Worm (Caenorhabditis elegans) whole organism, L1 larva: Measurements from ENCODE around the gene num-1.

Experiments
- C34B4.2 ChIP-seq: sonication (generic microtip); optimal IDR thresholded peaks from 2 replicates; lab custom pipeline; 2017; ENCODE audit warnings: mild to moderate bottlenecking, missing genetic modification characterization, missing compliant biosample characterization
- F16B12.6 ChIP-seq: fragments of 150-350 bp; optimal IDR thresholded peaks from 2 replicates; lab custom pipeline; 2014; ENCODE audit warnings: missing biosample characterization, missing genetic modification characterization
- Y116A8C.19 ChIP-seq: sonication (generic microtip); optimal IDR thresholded peaks from 2 replicates; lab custom pipeline; 2016; ENCODE audit warnings: missing compliant biosample characterization, missing genetic modification characterization, borderline replicate concordance
- aha-1 ChIP-seq: fragments of 150-350 bp; optimal IDR thresholded peaks from 2 replicates; lab custom pipeline; 2014; ENCODE audit warnings: missing biosample characterization, missing genetic modification characterization
- aly-2 ChIP-seq: fragments of 150-350 bp; optimal IDR thresholded peaks from 2 replicates; lab custom pipeline; 2014; ENCODE audit warnings: missing biosample characterization, missing genetic modification characterization
- blmp-1 ChIP-seq: fragments of 150-350 bp; optimal IDR thresholded peaks from 2 replicates; lab custom pipeline; 2014; ENCODE audit warnings: missing biosample characterization, missing genetic modification characterization
- ceh-63 ChIP-seq: fragments of 200-800 bp; sonication (Bioruptor generic); optimal IDR thresholded peaks from 2 replicates; lab custom pipeline; 2018; ENCODE audit warnings: mild to moderate bottlenecking, missing genetic modification characterization, missing compliant biosample characterization
- ceh-8 ChIP-seq: fragments of 200-800 bp; sonication (Bioruptor generic); optimal IDR thresholded peaks from 2 replicates; lab custom pipeline; 2018; ENCODE audit warnings: mild to moderate bottlenecking, missing genetic modification characterization, moderate library complexity, missing compliant biosample characterization
- ceh-82 ChIP-seq, 3 experiments: fragments of 150-350 bp in 1 of 3; sonication (generic microtip) in 2 of 3; optimal IDR thresholded peaks; 2 replicates each; lab custom pipeline; 2014 to 2017; ENCODE audit warnings: missing biosample characterization in 3 of 3, missing genetic modification characterization in 3 of 3
- ceh-90 ChIP-seq: sonication (generic microtip); optimal IDR thresholded peaks from 2 replicates; lab custom pipeline; 2016; ENCODE audit warnings: missing genetic modification characterization, missing compliant biosample characterization
- ces-1 ChIP-seq: fragments of 150-350 bp; optimal IDR thresholded peaks from 2 replicates; lab custom pipeline; 2014; ENCODE audit warnings: missing biosample characterization, missing genetic modification reagents, missing genetic modification characterization
- dsc-1 ChIP-seq: sonication (generic microtip); optimal IDR thresholded peaks from 2 replicates; lab custom pipeline; 2016; ENCODE audit warnings: mild to moderate bottlenecking, missing genetic modification characterization, missing compliant biosample characterization
- efl-3 ChIP-seq: fragments of 200-800 bp; sonication (Bioruptor generic); optimal IDR thresholded peaks from 2 replicates; lab custom pipeline; 2018; ENCODE audit warnings: mild to moderate bottlenecking, missing genetic modification characterization, missing compliant biosample characterization
- egl-13 ChIP-seq: sonication (generic microtip); optimal IDR thresholded peaks from 2 replicates; lab custom pipeline; 2016; ENCODE audit warnings: missing genotype, missing genetic modification reagents, missing genetic modification characterization, missing compliant biosample characterization
- egl-27 ChIP-seq, 2 experiments: fragments of 150-350 bp in 1 of 2; sonication (generic microtip); optimal IDR thresholded peaks; 3 replicates each; lab custom pipeline; 2017 to 2018; ENCODE audit warnings: missing biosample characterization in 2 of 2, missing genetic modification characterization in 2 of 2, missing genetic modification reagents in 2 of 2
- elt-2 ChIP-seq: sonication (generic microtip); optimal IDR thresholded peaks from 2 replicates; lab custom pipeline; 2016; ENCODE audit warnings: missing genetic modification characterization, mild to moderate bottlenecking, inconsistent platforms, missing compliant biosample characterization, missing genetic modification reagents
- elt-3 ChIP-seq, 6 experiments: fragments of 150-350 bp in 1 of 6; sonication (generic microtip); optimal IDR thresholded peaks; 2 replicates each; lab custom pipeline; 2017 to 2018; ENCODE audit warnings: missing biosample characterization in 6 of 6, missing genetic modification characterization in 6 of 6, inconsistent platforms in 1 of 6
- ets-5 ChIP-seq: fragments of 200-800 bp; sonication (Bioruptor generic); IDR thresholded peaks from 2 replicates; pipeline ENCODE4 v1.3.6; 2022; ENCODE audit warnings: missing genetic modification characterization, missing compliant biosample characterization
- fkh-10 ChIP-seq: sonication (generic microtip); optimal IDR thresholded peaks from 2 replicates; lab custom pipeline; 2017; ENCODE audit warnings: missing biosample characterization, missing genetic modification reagents, missing genetic modification characterization
- fkh-4 ChIP-seq: sonication (generic microtip); optimal IDR thresholded peaks from 2 replicates; lab custom pipeline; 2016; ENCODE audit warnings: missing compliant biosample characterization, missing genetic modification characterization, borderline replicate concordance
- fkh-8 ChIP-seq: sonication (generic microtip); optimal IDR thresholded peaks from 2 replicates; lab custom pipeline; 2016; ENCODE audit warnings: mild to moderate bottlenecking, missing genetic modification characterization, missing compliant biosample characterization
- grh-1 ChIP-seq: fragments of 200-800 bp; sonication (Bioruptor generic); IDR thresholded peaks from 2 replicates; pipeline ENCODE4 v1.3.6; 2022; ENCODE audit warnings: missing genetic modification reagents, missing genetic modification characterization, missing compliant biosample characterization
- hlh-17 ChIP-seq: fragments of 200-800 bp; sonication (Bioruptor generic); optimal IDR thresholded peaks from 2 replicates; lab custom pipeline; 2018; ENCODE audit warnings: missing genetic modification characterization, mild to moderate bottlenecking, missing compliant biosample characterization, moderate library complexity, borderline replicate concordance
- hlh-4 ChIP-seq: sonication (generic microtip); optimal IDR thresholded peaks from 2 replicates; lab custom pipeline; 2016; ENCODE audit warnings: mild to moderate bottlenecking, missing genetic modification characterization, missing compliant biosample characterization
- hpl-2 ChIP-seq: fragments of 150-350 bp; optimal IDR thresholded peaks from 2 replicates; lab custom pipeline; 2014; ENCODE audit warnings: missing biosample characterization, missing genetic modification reagents, missing genetic modification characterization
- isw-1 ChIP-seq: fragments of 200-800 bp; sonication (Bioruptor generic); IDR thresholded peaks from 2 replicates; pipeline ENCODE4 v1.3.6; 2022; ENCODE audit warnings: missing genetic modification characterization, missing compliant biosample characterization
- jun-1 ChIP-seq: fragments of 150-350 bp; optimal IDR thresholded peaks from 2 replicates; lab custom pipeline; 2014; ENCODE audit warnings: missing biosample characterization, missing genetic modification reagents, missing genetic modification characterization
- lin-13 ChIP-seq: fragments of 150-350 bp; optimal IDR thresholded peaks from 2 replicates; lab custom pipeline; 2014; ENCODE audit warnings: missing biosample characterization, missing genetic modification reagents, missing genetic modification characterization
- lin-14 ChIP-seq: fragments of 200-800 bp; sonication (Bioruptor generic); optimal IDR thresholded peaks from 2 replicates; lab custom pipeline; 2018; ENCODE audit warnings: mild to moderate bottlenecking, missing genetic modification characterization, moderate library complexity, missing compliant biosample characterization
- lin-15B ChIP-seq: fragments of 150-350 bp; sonication (generic microtip); optimal IDR thresholded peaks from 3 replicates; lab custom pipeline; 2014; ENCODE audit warnings: missing biosample characterization, missing genetic modification characterization
- nhr-12 ChIP-seq: sonication (generic microtip); optimal IDR thresholded peaks from 2 replicates; lab custom pipeline; 2017; ENCODE audit warnings: missing biosample characterization, missing genetic modification characterization
- nhr-19 ChIP-seq: fragments of 200-800 bp; sonication (Bioruptor generic); conservative IDR thresholded peaks from 2 replicates; pipeline ENCODE4 v1.3.6; 2022; ENCODE audit warnings: missing genetic modification characterization, missing compliant biosample characterization
- nhr-237 ChIP-seq: fragments of 150-350 bp; optimal IDR thresholded peaks from 2 replicates; lab custom pipeline; 2014; ENCODE audit warnings: missing biosample characterization, missing genetic modification characterization
- nhr-28 ChIP-seq: fragments of 150-350 bp; optimal IDR thresholded peaks from 2 replicates; lab custom pipeline; 2014; ENCODE audit warnings: missing biosample characterization, missing genetic modification characterization
- nhr-76 ChIP-seq: sonication (generic microtip); optimal IDR thresholded peaks from 2 replicates; lab custom pipeline; 2017; ENCODE audit warnings: missing biosample characterization, missing genetic modification characterization
- nhr-77 ChIP-seq: fragments of 150-350 bp; optimal IDR thresholded peaks from 2 replicates; lab custom pipeline; 2014; ENCODE audit warnings: missing biosample characterization, missing genetic modification characterization
- nhr-84 ChIP-seq: sonication (generic microtip); optimal IDR thresholded peaks from 2 replicates; lab custom pipeline; 2017; ENCODE audit warnings: missing biosample characterization, missing genetic modification characterization
- nhr-85 ChIP-seq: sonication (generic microtip); peaks from one replicate; lab custom pipeline; 2016; ENCODE audit warnings: missing genetic modification characterization, inconsistent platforms, missing compliant biosample characterization
- nhr-90 ChIP-seq: sonication (generic microtip); optimal IDR thresholded peaks from 2 replicates; lab custom pipeline; 2016; ENCODE audit warnings: mild to moderate bottlenecking, missing genetic modification characterization, missing compliant biosample characterization; ENCODE audit not compliant: poor library complexity
- pag-3 ChIP-seq: sonication (generic microtip); optimal IDR thresholded peaks from 2 replicates; lab custom pipeline; 2017; ENCODE audit warnings: missing genetic modification characterization, mild to moderate bottlenecking, missing compliant biosample characterization, antibody characterized with exemption, borderline replicate concordance; ENCODE audit not compliant: insufficient read depth
- pax-3 ChIP-seq: fragments of 200-800 bp; sonication (Bioruptor generic); optimal IDR thresholded peaks from 2 replicates; lab custom pipeline; 2018; ENCODE audit warnings: mild to moderate bottlenecking, missing genetic modification characterization, moderate library complexity, missing compliant biosample characterization
- rnt-1 ChIP-seq: sonication (generic microtip); optimal IDR thresholded peaks from 2 replicates; lab custom pipeline; 2016; ENCODE audit warnings: mild to moderate bottlenecking, missing genetic modification characterization, moderate library complexity, missing compliant biosample characterization
- skn-1 ChIP-seq: fragments of 150-350 bp; optimal IDR thresholded peaks from 2 replicates; lab custom pipeline; 2014; ENCODE audit warnings: missing biosample characterization, missing genetic modification characterization
- snpc-4 ChIP-seq: fragments of 150-350 bp; optimal IDR thresholded peaks from 2 replicates; lab custom pipeline; 2014; ENCODE audit warnings: missing biosample characterization, missing genetic modification characterization
- sptf-1 ChIP-seq: fragments of 150-350 bp; optimal IDR thresholded peaks from 2 replicates; lab custom pipeline; 2014; ENCODE audit warnings: missing biosample characterization, missing genetic modification characterization
- sup-37 ChIP-seq: fragments of 200-800 bp; sonication (Bioruptor generic); optimal IDR thresholded peaks from 2 replicates; lab custom pipeline; 2018; ENCODE audit warnings: mild to moderate bottlenecking, missing genetic modification characterization, missing compliant biosample characterization
- swsn-7 ChIP-seq: sonication (generic microtip); optimal IDR thresholded peaks from 2 replicates; lab custom pipeline; 2016; ENCODE audit warnings: missing genetic modification characterization, missing compliant biosample characterization
- unc-62 ChIP-seq: fragments of 150-350 bp; optimal IDR thresholded peaks from 2 replicates; lab custom pipeline; 2014; ENCODE audit warnings: missing biosample characterization, missing genetic modification reagents, missing genetic modification characterization
- unc-86 ChIP-seq: sonication (generic microtip); optimal IDR thresholded peaks from 2 replicates; lab custom pipeline; 2016; ENCODE audit warnings: missing genetic modification characterization, missing compliant biosample characterization
- vab-15 ChIP-seq: sonication (generic microtip); optimal IDR thresholded peaks from 2 replicates; lab custom pipeline; 2017; ENCODE audit warnings: missing genotype, mild to moderate bottlenecking, missing genetic modification characterization, missing compliant biosample characterization
- zag-1 ChIP-seq: fragments of 150-350 bp; optimal IDR thresholded peaks from 2 replicates; lab custom pipeline; 2014; ENCODE audit warnings: missing biosample characterization, missing genetic modification characterization
- zip-4 ChIP-seq: fragments of 200-800 bp; sonication (Bioruptor generic); optimal IDR thresholded peaks from 2 replicates; lab custom pipeline; 2018; ENCODE audit warnings: mild to moderate bottlenecking, missing genetic modification characterization, moderate library complexity, missing compliant biosample characterization

Gene num-1

ce11 chrV:20879069-20879667 is 49.6 kb downstream of the num-1 start, which contains the start of gene unc-80 (continued):
- TF ChIP-seq fkh-10 (GFP tag; lab: Kevin White, UChicago) (peak; percentile 41), nhr-90 (no peak), nhr-77 (no peak), fkh-4 (tag; lab: Kevin White, UChicago) (no peak), nhr-85 (tag; lab: Kevin White, UChicago) (no peak), nhr-84 (no peak), nhr-28 (no peak), lin-13 (GFP tag; lab: Kevin White, UChicago) (no peak), F16B12.6 (no peak), ces-1 (GFP tag; lab: Kevin White, UChicago) (no peak), sptf-1 (no peak), ceh-90 (tag; lab: Kevin White, UChicago) (no peak), sup-37 (GFP tag; lab: Kevin White, UChicago) (no peak), unc-86 (tag; lab: Kevin White, UChicago) (peak; percentile 55), C34B4.2 (tag; lab: Kevin White, UChicago) (no peak), blmp-1 (no peak), lin-15B (tag; lab: Kevin White, UChicago) (peak; percentile 11), zag-1 (tag; lab: Kevin White, UChicago) (peak; percentile 47), ceh-63 (GFP tag; lab: Kevin White, UChicago) (no peak), skn-1 (tag; lab: Kevin White, UChicago) (peak; percentile 2), aly-2 (tag; lab: Kevin White, UChicago) (peak; percentile 37), nhr-12 (tag; lab: Kevin White, UChicago) (no peak), lin-14 (GFP tag; lab: Kevin White, UChicago) (peak; percentile 91), grh-1 (GFP tag; lab: Robert Waterston, UW) (no peak), hlh-4 (tag; lab: Kevin White, UChicago) (no peak), ets-5 (GFP tag; lab: Robert Waterston, UW) (no peak), aha-1 (tag; lab: Kevin White, UChicago) (no peak), nhr-76 (tag; lab: Kevin White, UChicago) (no peak), rnt-1 (tag; lab: Kevin White, UChicago) (peak; percentile 30), elt-3 (tag; optimal IDR thresholded peaks at IDR 0.05; lab: Kevin White, UChicago) (no peak), egl-27 (tag; optimal IDR thresholded peaks at IDR 0.05; lab: Kevin White, UChicago) (no peak), dsc-1 (tag; lab: Kevin White, UChicago) (peak; percentile 37), hpl-2 (GFP tag; lab: Kevin White, UChicago) (no peak), efl-3 (GFP tag; lab: Kevin White, UChicago) (no peak), pag-3 (tag; lab: Kevin White, UChicago) (no peak), elt-2 (tag; lab: Kevin White, UChicago) (no peak), hlh-17 (GFP tag; lab: Kevin White, UChicago) (no peak), nhr-237 (tag; lab: Kevin White, UChicago) (no peak), Y116A8C.19 (tag; lab: Kevin White, UChicago) (no peak), zip-4 (GFP tag; lab: Kevin White, UChicago) (no peak), ceh-82 (tag; optimal IDR thresholded peaks at IDR 0.05; lab: Kevin White, UChicago) (peak; percentile 23 to 53 (median 31)), fkh-8 (tag; lab: Kevin White, UChicago) (peak; percentile 25), snpc-4 (peak; percentile 14), nhr-19 (no peak), pax-3 (tag; lab: Kevin White, UChicago) (no peak), vab-15 (tag; lab: Kevin White, UChicago) (no peak), swsn-7 (tag; lab: Kevin White, UChicago) (peak; percentile 56), isw-1 (peak; percentile 20; the same call in 1 of the 2 replicates), jun-1 (tag; lab: Kevin White, UChicago) (no peak), unc-62 (GFP tag; lab: Kevin White, UChicago) (no peak), egl-13 (no peak), ceh-8 (GFP tag; lab: Kevin White, UChicago) (no peak)
